Worm (Caenorhabditis elegans): ENCODE results near the gene nlp-78.

nlp-78 gene

DNA sequence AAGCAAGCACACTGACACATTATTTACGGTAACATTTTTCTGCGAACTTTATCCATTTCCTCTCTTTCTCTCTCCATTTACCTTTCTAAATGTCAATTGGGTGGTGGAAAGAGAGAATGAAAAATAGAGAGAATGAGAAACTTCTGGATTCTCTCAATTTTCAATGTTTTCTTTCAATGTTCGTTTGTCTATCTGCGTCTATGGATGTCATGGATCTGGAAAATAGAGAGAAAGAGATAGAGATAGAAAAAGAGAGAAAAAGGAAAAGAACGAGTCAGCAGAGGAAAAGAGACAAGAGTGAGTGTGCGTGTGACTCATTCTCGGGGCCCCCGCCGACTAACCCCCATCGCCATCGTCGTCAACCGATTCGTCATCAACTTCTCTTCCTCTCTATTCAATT, 23.1 kb upstream of the nlp-78 start, which contains the start of gene jun-1 (continued):
- no peak for TF ChIP-seq bed-1 (GFP tag; IDR thresholded peaks at IDR 0.05)
- TF ChIP-seq nhr-27 (tag; optimal IDR thresholded peaks at IDR 0.05), result no peak
- TF ChIP-seq ztf-6 (GFP tag; IDR thresholded peaks at IDR 0.05), result no peak
- TF ChIP-seq lag-1 (GFP tag; IDR thresholded peaks at IDR 0.05), result no peak
- no peak for TF ChIP-seq tlf-1 (GFP tag; optimal IDR thresholded peaks at IDR 0.05)
- no peak for TF ChIP-seq nhr-90 (tag; optimal IDR thresholded peaks at IDR 0.05)
- TF ChIP-seq lir-1 (GFP tag; conservative IDR thresholded peaks at IDR 0.05), result no peak
- TF ChIP-seq ztf-28 (GFP tag; IDR thresholded peaks at IDR 0.05), result no peak
- TF ChIP-seq ceh-27 (GFP tag; optimal IDR thresholded peaks at IDR 0.05), result peak; percentile 71
- peak; percentile 20 for TF ChIP-seq atf-7 (tag; optimal IDR thresholded peaks at IDR 0.05)
- TF ChIP-seq B0035.1 (tag; optimal IDR thresholded peaks at IDR 0.05), result no peak
- TF ChIP-seq chd-7 (tag; optimal IDR thresholded peaks at IDR 0.05), result no peak
- TF ChIP-seq F57A8.1 (GFP tag; optimal IDR thresholded peaks at IDR 0.05), result no peak
- no peak for TF ChIP-seq hmg-20 (GFP tag; IDR thresholded peaks at IDR 0.05)
- TF ChIP-seq somi-1 (GFP tag; optimal IDR thresholded peaks at IDR 0.05), result peak; percentile 76
- no peak for TF ChIP-seq ztf-22 (GFP tag; optimal IDR thresholded peaks at IDR 0.05)
- TF ChIP-seq T26A5.8 (tag; optimal IDR thresholded peaks at IDR 0.05), result no peak
- no peak for TF ChIP-seq nhr-179 (tag; optimal IDR thresholded peaks at IDR 0.05)
- TF ChIP-seq Y53G8AR.9 (GFP tag; conservative IDR thresholded peaks at IDR 0.05), result no peak
- TF ChIP-seq zfh-2 (GFP tag; conservative IDR thresholded peaks at IDR 0.05), result peak; percentile 94
- TF ChIP-seq T07F8.4 (tag; optimal IDR thresholded peaks at IDR 0.05), result no peak
- peak; percentile 54 for TF ChIP-seq C06A6.2 (GFP tag; conservative IDR thresholded peaks at IDR 0.05)
- TF ChIP-seq hmg-1.2 (GFP tag; IDR thresholded peaks at IDR 0.05), result peak; percentile 81
- TF ChIP-seq mes-4 (tag; optimal IDR thresholded peaks at IDR 0.05), result no peak
- no peak for TF ChIP-seq athp-1 (tag; optimal IDR thresholded peaks at IDR 0.05)
- peak; percentile 89 for TF ChIP-seq lin-40 (tag; optimal IDR thresholded peaks at IDR 0.05)
- no peak for TF ChIP-seq Y79H2A.3 (GFP tag; conservative IDR thresholded peaks at IDR 0.05)
- TF ChIP-seq madf-3 (GFP tag; IDR thresholded peaks at IDR 0.05), result no peak
- no peak for TF ChIP-seq lsy-27 (tag; optimal IDR thresholded peaks at IDR 0.05; ENCODE audit: borderline replicate concordance, insufficient read depth)
- no peak for TF ChIP-seq hlh-12 (tag; optimal IDR thresholded peaks at IDR 0.05)
- no peak for TF ChIP-seq attf-6 (GFP tag; IDR thresholded peaks at IDR 0.05)
- no peak for TF ChIP-seq ztf-3 (GFP tag; optimal IDR thresholded peaks at IDR 0.05)
- peak; percentile 24; the same call in 1 of the 2 replicates for TF ChIP-seq B0336.3 (GFP tag; IDR thresholded peaks at IDR 0.05)
- no peak for TF ChIP-seq fkh-3 (tag; optimal IDR thresholded peaks at IDR 0.05)
- peak; percentile 21 for TF ChIP-seq tbp1 (GFP tag; optimal IDR thresholded peaks at IDR 0.05)
- no peak for TF ChIP-seq nfya-2 (GFP tag; IDR thresholded peaks at IDR 0.05)
- no peak for TF ChIP-seq F55B11.4 (tag; optimal IDR thresholded peaks at IDR 0.05; ENCODE audit: borderline replicate concordance, insufficient read depth)
- TF ChIP-seq lin-26 (GFP tag; IDR thresholded peaks at IDR 0.05), result no peak
- no peak for TF ChIP-seq F22D6.2 (tag; optimal IDR thresholded peaks at IDR 0.05)
- TF ChIP-seq attf-5 (GFP tag; optimal IDR thresholded peaks at IDR 0.05), result peak; percentile 69
- no peak for TF ChIP-seq F52B5.7 (tag; optimal IDR thresholded peaks at IDR 0.05)
- no peak for TF ChIP-seq F23B12.7 (tag; optimal IDR thresholded peaks at IDR 0.05; ENCODE audit: insufficient read depth)
- TF ChIP-seq bed-2 (GFP tag; IDR thresholded peaks at IDR 0.05), result no peak
- TF ChIP-seq K12H6.12 (tag; optimal IDR thresholded peaks at IDR 0.05), result peak; percentile 72
- peak; percentile 66 for TF ChIP-seq dox-1 (GFP tag; IDR thresholded peaks at IDR 0.05)
- TF ChIP-seq xnd-1 (tag; optimal IDR thresholded peaks at IDR 0.05), result no peak
- TF ChIP-seq zim-3 (tag; optimal IDR thresholded peaks at IDR 0.05), result no peak
- no peak for TF ChIP-seq lsl-1 (GFP tag; optimal IDR thresholded peaks at IDR 0.05)
- TF ChIP-seq hrde-1 (tag; optimal IDR thresholded peaks at IDR 0.05; ENCODE audit: borderline replicate concordance), result no peak
